Fruit fly (Drosophila melanogaster) whole organism, adult: ENCODE results near the gene CG33281.

ENCODE experiments used
- CG12768 ChIP-seq: fragments of 200-800 bp; sonication (Bioruptor generic); optimal IDR thresholded peaks from 2 replicates; lab custom pipeline; 2017; ENCODE audit warnings: missing biosample characterization, missing genetic modification characterization, mild to moderate bottlenecking, moderate library complexity, missing genetic modification reagents
- CG7045 ChIP-seq: fragments of 200-800 bp; sonication (Bioruptor generic); optimal IDR thresholded peaks from 2 replicates; lab custom pipeline; 2017; ENCODE audit warnings: missing biosample characterization, mild to moderate bottlenecking, missing genetic modification characterization
- Clk ChIP-seq: fragments of 200-800 bp; sonication (Bioruptor generic); optimal IDR thresholded peaks from 2 replicates; lab custom pipeline; 2017; ENCODE audit warnings: missing biosample characterization, missing genetic modification characterization
- Crg-1 ChIP-seq: fragments of 200-800 bp; sonication (Bioruptor generic); optimal IDR thresholded peaks from 2 replicates; lab custom pipeline; 2016; ENCODE audit warnings: missing biosample characterization, missing genetic modification characterization
- Hr96 ChIP-seq: fragments of 200-800 bp; sonication (Bioruptor generic); optimal IDR thresholded peaks from 2 replicates; lab custom pipeline; 2016; ENCODE audit warnings: missing biosample characterization, missing genetic modification characterization
- Mnt ChIP-seq: fragments of 200-800 bp; sonication (Bioruptor generic); optimal IDR thresholded peaks from 2 replicates; lab custom pipeline; 2016; ENCODE audit warnings: missing biosample characterization, mild to moderate bottlenecking, missing genetic modification characterization
- bab1 ChIP-seq: fragments of 200-800 bp; sonication (Bioruptor generic); optimal IDR thresholded peaks from 3 replicates; lab custom pipeline; 2019; ENCODE audit warnings: missing biosample characterization, mild to moderate bottlenecking, missing genetic modification characterization, moderate library complexity
- cnc ChIP-seq, 2 experiments: fragments of >200 bp; optimal IDR thresholded peaks; 2 replicates each; lab custom pipeline; 2017
- ovo ChIP-seq: fragments of 200-800 bp; sonication (Bioruptor generic); optimal IDR thresholded peaks from 2 replicates; lab custom pipeline; 2016; ENCODE audit warnings: missing biosample characterization, missing genetic modification characterization

dm6 chr2L:3308529-3309272 is 15.3 kb upstream of the CG33281 start, which contains the start of gene CG15406:
- TF ChIP-seq bab1 (GFP tag; lab: Kevin White, UChicago) (no peak), Crg-1 (GFP tag; lab: Kevin White, UChicago) (no peak), Clk (GFP tag; lab: Kevin White, UChicago) (no peak), ovo (GFP tag; lab: Kevin White, UChicago) (no peak), CG7045 (no peak), Mnt (no peak), CG12768 (GFP tag; lab: Kevin White, UChicago) (no peak), Hr96 (GFP tag; lab: Kevin White, UChicago) (no peak), cnc (optimal IDR thresholded peaks at IDR 0.05; lab: Kevin White, UChicago) (no peak)
